Fruit fly (Drosophila melanogaster) whole organism, embryonic: ENCODE results near the gene Pdxk.

Experiments used
- CG10431 ChIP-seq: fragments of 200-800 bp; sonication (Bioruptor generic); optimal IDR thresholded peaks from 3 replicates; lab custom pipeline; 2018; ENCODE audit warnings: missing biosample characterization, mild to moderate bottlenecking, missing genetic modification characterization
- CG11695 ChIP-seq: fragments of 200-800 bp; sonication (Bioruptor generic); IDR thresholded peaks from 3 replicates; pipeline ENCODE4 v1.3.6; 2022; ENCODE audit warnings: missing biosample characterization, missing genetic modification characterization
- CG12236 ChIP-seq: fragments of 200-800 bp; sonication (Bioruptor generic); optimal IDR thresholded peaks from 2 replicates; lab custom pipeline; 2016; ENCODE audit warnings: missing biosample characterization, missing genetic modification characterization
- CG12744 ChIP-seq: fragments of 200-800 bp; sonication (Bioruptor generic); optimal IDR thresholded peaks from 2 replicates; lab custom pipeline; 2016; ENCODE audit warnings: missing biosample characterization, missing genetic modification characterization
- CG13287 ChIP-seq: fragments of 200-800 bp; sonication (Bioruptor generic); IDR thresholded peaks from 2 replicates; pipeline ENCODE4 v1.3.6; 2022; ENCODE audit warnings: missing biosample characterization, missing genetic modification characterization; ENCODE audit not compliant: partially characterized antibody
- CG14050 ChIP-seq: fragments of 200-800 bp; sonication (Bioruptor generic); IDR thresholded peaks from 3 replicates; pipeline ENCODE4 v1.3.6; 2022; ENCODE audit warnings: missing biosample characterization, missing genetic modification characterization
- CG14860 ChIP-seq: fragments of 200-800 bp; sonication (Bioruptor generic); IDR thresholded peaks from 3 replicates; pipeline ENCODE4 v1.3.6; 2022; ENCODE audit warnings: missing biosample characterization, missing genetic modification characterization; ENCODE audit not compliant: partially characterized antibody
- CG14965 ChIP-seq: fragments of 200-800 bp; sonication (Bioruptor generic); optimal IDR thresholded peaks from 2 replicates; lab custom pipeline; 2016; ENCODE audit warnings: missing biosample characterization, missing genetic modification characterization, borderline replicate concordance
- CG15601 ChIP-seq: fragments of 200-800 bp; sonication (Bioruptor generic); optimal IDR thresholded peaks from 3 replicates; lab custom pipeline; 2019; ENCODE audit warnings: missing biosample characterization, mild to moderate bottlenecking, missing genetic modification characterization, moderate library complexity
- CG17568 ChIP-seq: fragments of 200-800 bp; sonication (Bioruptor generic); optimal IDR thresholded peaks from 2 replicates; lab custom pipeline; 2018; ENCODE audit warnings: missing biosample characterization, mild to moderate bottlenecking, missing genetic modification characterization, moderate library complexity
- CG18011 ChIP-seq: fragments of 200-800 bp; sonication (Bioruptor generic); optimal IDR thresholded peaks from 2 replicates; lab custom pipeline; 2017; ENCODE audit warnings: missing biosample characterization, missing genetic modification characterization, mild to moderate bottlenecking, moderate library complexity, missing genotype
- CG2116 ChIP-seq: fragments of 200-800 bp; sonication (Bioruptor generic); optimal IDR thresholded peaks from 3 replicates; lab custom pipeline; 2018; ENCODE audit warnings: missing biosample characterization, mild to moderate bottlenecking, missing genetic modification characterization
- CG3065 ChIP-seq: fragments of 200-800 bp; sonication (Bioruptor generic); optimal IDR thresholded peaks from 2 replicates; lab custom pipeline; 2016; ENCODE audit warnings: missing biosample characterization, missing genetic modification characterization
- CG31388 ChIP-seq: fragments of 200-800 bp; sonication (Bioruptor generic); optimal IDR thresholded peaks from 2 replicates; lab custom pipeline; 2016; ENCODE audit warnings: missing biosample characterization, missing genetic modification characterization
- CG4617 ChIP-seq: fragments of 200-800 bp; sonication (Bioruptor generic); optimal IDR thresholded peaks from 3 replicates; lab custom pipeline; 2016; ENCODE audit warnings: missing biosample characterization, missing genetic modification characterization, borderline replicate concordance
- CG6683 ChIP-seq: fragments of 200-800 bp; sonication (Bioruptor generic); optimal IDR thresholded peaks from 2 replicates; lab custom pipeline; 2017; ENCODE audit warnings: missing biosample characterization, mild to moderate bottlenecking, missing genetic modification characterization, missing genetic modification reagents
- CG7357 ChIP-seq: fragments of 200-800 bp; sonication (Bioruptor generic); IDR thresholded peaks from 3 replicates; pipeline ENCODE4 v1.3.6; 2022; ENCODE audit warnings: missing biosample characterization, missing genetic modification characterization
- CG8359 ChIP-seq: fragments of 200-800 bp; sonication (Bioruptor generic); optimal IDR thresholded peaks from 2 replicates; lab custom pipeline; 2017; ENCODE audit warnings: missing biosample characterization, mild to moderate bottlenecking, missing genetic modification characterization, borderline replicate concordance
- CG8388 ChIP-seq: fragments of 200-800 bp; sonication (Bioruptor generic); optimal IDR thresholded peaks from 2 replicates; lab custom pipeline; 2019; ENCODE audit warnings: missing biosample characterization, mild to moderate bottlenecking, missing genetic modification characterization, moderate library complexity
- CG9727 ChIP-seq: fragments of 200-800 bp; sonication (Bioruptor generic); optimal IDR thresholded peaks from 3 replicates; lab custom pipeline; 2017; ENCODE audit warnings: missing biosample characterization, mild to moderate bottlenecking, missing genetic modification characterization
- CG9932 ChIP-seq: fragments of 200-800 bp; sonication (Bioruptor generic); IDR thresholded peaks from 2 replicates; pipeline ENCODE4 v1.3.6; 2022; ENCODE audit warnings: missing biosample characterization, missing genetic modification characterization
- Dp ChIP-seq: fragments of 200-800 bp; sonication (Bioruptor generic); optimal IDR thresholded peaks from 2 replicates; lab custom pipeline; 2018; ENCODE audit warnings: missing biosample characterization, mild to moderate bottlenecking, missing genetic modification characterization, moderate library complexity
- E2f2 ChIP-seq: fragments of 200-800 bp; sonication (Bioruptor generic); IDR thresholded peaks from 2 replicates; pipeline ENCODE4 v1.3.6; 2022; ENCODE audit warnings: missing biosample characterization, missing genetic modification characterization
- ERR ChIP-seq: fragments of 200-800 bp; sonication (Bioruptor generic); optimal IDR thresholded peaks from 2 replicates; lab custom pipeline; 2016; ENCODE audit warnings: missing biosample characterization, missing genetic modification characterization
- H15 ChIP-seq: fragments of 200-800 bp; sonication (Bioruptor generic); IDR thresholded peaks from 3 replicates; pipeline ENCODE4 v1.3.6; 2022; ENCODE audit warnings: missing biosample characterization, missing genetic modification characterization
- Hand ChIP-seq: fragments of 200-800 bp; sonication (Bioruptor generic); optimal IDR thresholded peaks from 2 replicates; lab custom pipeline; 2017; ENCODE audit warnings: mild to moderate bottlenecking, missing biosample characterization, missing genetic modification reagents, missing genetic modification characterization
- Hr51 ChIP-seq, 2 experiments: fragments of 200-800 bp; sonication (Bioruptor generic); optimal IDR thresholded peaks; 2 replicates in 1 of 2; 3 replicates in 1 of 2; lab custom pipeline; 2016 to 2018; ENCODE audit warnings: missing biosample characterization in 2 of 2, missing genetic modification characterization in 2 of 2, mild to moderate bottlenecking in 1 of 2, moderate library complexity in 1 of 2
- Lhr ChIP-seq: fragments of 200-800 bp; sonication (Bioruptor generic); optimal IDR thresholded peaks from 3 replicates; lab custom pipeline; 2017; ENCODE audit warnings: mild to moderate bottlenecking, missing biosample characterization, missing genetic modification reagents, missing genetic modification characterization
- NK7.1 ChIP-seq: fragments of 200-800 bp; sonication (Bioruptor generic); optimal IDR thresholded peaks from 3 replicates; lab custom pipeline; 2016; ENCODE audit warnings: missing biosample characterization, missing genetic modification characterization
- Oaz ChIP-seq: fragments of 200-800 bp; sonication (Bioruptor generic); IDR thresholded peaks from 2 replicates; pipeline ENCODE4 v1.3.6; 2022; ENCODE audit warnings: missing biosample characterization, missing genetic modification characterization
- Scr ChIP-seq: fragments of 200-800 bp; sonication (Bioruptor generic); IDR thresholded peaks from 2 replicates; pipeline ENCODE4 v1.3.6; 2022; ENCODE audit warnings: missing biosample characterization, missing genetic modification characterization; ENCODE audit not compliant: partially characterized antibody
- Sry-δ ChIP-seq: fragments of 200-800 bp; sonication (Bioruptor generic); optimal IDR thresholded peaks from 2 replicates; lab custom pipeline; 2016; ENCODE audit warnings: missing biosample characterization, missing genetic modification characterization
- Tbp ChIP-seq: fragments of >200 bp; optimal IDR thresholded peaks from 2 replicates; lab custom pipeline; 2018; ENCODE audit warnings: missing biosample characterization, missing genetic modification characterization
- Xrp1 ChIP-seq: fragments of 200-800 bp; sonication (Bioruptor generic); IDR thresholded peaks from 2 replicates; pipeline ENCODE4 v1.3.6; 2022; ENCODE audit warnings: missing biosample characterization, missing genetic modification characterization
- br ChIP-seq: fragments of >200 bp; optimal IDR thresholded peaks from 2 replicates; lab custom pipeline; 2017
- btn ChIP-seq: fragments of 200-800 bp; sonication (Bioruptor generic); optimal IDR thresholded peaks from 2 replicates; lab custom pipeline; 2016; ENCODE audit warnings: missing biosample characterization, missing genetic modification characterization
- cas ChIP-seq: fragments of 200-800 bp; sonication (Bioruptor generic); IDR thresholded peaks from 2 replicates; pipeline ENCODE4 v1.3.6; 2022; ENCODE audit warnings: missing biosample characterization, missing genetic modification characterization
- da ChIP-seq: fragments of 200-800 bp; sonication (Bioruptor generic); optimal IDR thresholded peaks from 2 replicates; lab custom pipeline; 2016; ENCODE audit warnings: missing biosample characterization, missing genetic modification characterization
- dimm ChIP-seq: fragments of 200-800 bp; sonication (Bioruptor generic); IDR thresholded peaks from 2 replicates; pipeline ENCODE4 v1.3.6; 2022; ENCODE audit warnings: missing biosample characterization, missing genetic modification characterization
- dmrt11E ChIP-seq: fragments of 200-800 bp; sonication (Bioruptor generic); optimal IDR thresholded peaks from 3 replicates; lab custom pipeline; 2018; ENCODE audit warnings: missing biosample characterization, mild to moderate bottlenecking, missing genetic modification characterization, moderate library complexity
- h ChIP-seq: fragments of >200 bp; optimal IDR thresholded peaks from 2 replicates; lab custom pipeline; 2017
- lbe ChIP-seq: fragments of 200-800 bp; sonication (Bioruptor generic); optimal IDR thresholded peaks from 2 replicates; lab custom pipeline; 2016; ENCODE audit warnings: missing biosample characterization, mild to moderate bottlenecking, missing genetic modification characterization
- nmo ChIP-seq: fragments of 200-800 bp; sonication (Bioruptor generic); optimal IDR thresholded peaks from 2 replicates; lab custom pipeline; 2018; ENCODE audit warnings: missing biosample characterization, mild to moderate bottlenecking, missing genetic modification characterization, moderate library complexity
- nom ChIP-seq: fragments of 200-800 bp; sonication (Bioruptor generic); optimal IDR thresholded peaks from 2 replicates; lab custom pipeline; 2017; ENCODE audit warnings: missing biosample characterization, missing genetic modification characterization, mild to moderate bottlenecking, moderate library complexity, missing genetic modification reagents
- odd ChIP-seq: fragments of 200-800 bp; sonication (Bioruptor generic); optimal IDR thresholded peaks from 2 replicates; lab custom pipeline; 2017; ENCODE audit warnings: missing biosample characterization, mild to moderate bottlenecking, missing genetic modification characterization
- peb ChIP-seq: fragments of 200-800 bp; sonication (Bioruptor generic); IDR thresholded peaks from 2 replicates; pipeline ENCODE4 v1.3.6; 2022; ENCODE audit warnings: missing biosample characterization, missing genetic modification characterization
- salm ChIP-seq: fragments of 200-800 bp; sonication (Bioruptor generic); optimal IDR thresholded peaks from 2 replicates; lab custom pipeline; 2018; ENCODE audit warnings: missing biosample characterization, mild to moderate bottlenecking, missing genetic modification characterization
- sens ChIP-seq: fragments of 200-800 bp; sonication (Bioruptor generic); peaks from one replicate; lab custom pipeline; 2016; ENCODE audit warnings: missing biosample characterization, missing genetic modification characterization
- sens-2 ChIP-seq: fragments of 200-800 bp; sonication (Bioruptor generic); IDR thresholded peaks from 2 replicates; pipeline ENCODE4 v1.3.6; 2022; ENCODE audit warnings: missing biosample characterization, missing genetic modification characterization
- slbo ChIP-seq: fragments of 200-800 bp; sonication (Bioruptor generic); IDR thresholded peaks from 2 replicates; pipeline ENCODE4 v1.3.6; 2022; ENCODE audit warnings: missing biosample characterization, missing genetic modification characterization
- slou ChIP-seq: fragments of 200-800 bp; sonication (Bioruptor generic); optimal IDR thresholded peaks from 3 replicates; lab custom pipeline; 2016; ENCODE audit warnings: missing biosample characterization, missing genetic modification characterization
- tna ChIP-seq: fragments of 200-800 bp; sonication (Bioruptor generic); IDR thresholded peaks from 2 replicates; pipeline ENCODE4 v1.3.6; 2022; ENCODE audit warnings: missing biosample characterization, missing genetic modification characterization; ENCODE audit not compliant: partially characterized antibody

Pdxk gene

dm6 chr3L:9335711-9336110 lies 24.4 kb upstream of the Pdxk start (continued):
- TF ChIP-seq dmrt11E (tag; lab: Kevin White, UChicago) (no peak), CG31388 (no peak), ERR (no peak), sens-2 (no peak), CG13287 (no peak), cas (no peak), Scr (GFP tag; lab: Robert Waterston, UW) (no peak), CG12236 (no peak), CG8359 (GFP tag; lab: Kevin White, UChicago) (no peak), peb (no peak), nom (GFP tag; lab: Kevin White, UChicago) (peak; percentile 63), CG11695 (GFP tag; lab: Robert Waterston, UW) (no peak), CG3065 (GFP tag; lab: Kevin White, UChicago) (no peak), lbe (GFP tag; lab: Kevin White, UChicago) (no peak), Hand (GFP tag; lab: Kevin White, UChicago) (no peak), Oaz (GFP tag; lab: Robert Waterston, UW) (no peak), h (lab: Kevin White, UChicago) (no peak), CG17568 (no peak), CG15601 (no peak), sens (no peak), CG12744 (GFP tag; lab: Kevin White, UChicago) (no peak), CG10431 (GFP tag; lab: Kevin White, UChicago) (no peak), CG14050 (GFP tag; lab: Robert Waterston, UW) (no peak), slou (GFP tag; lab: Kevin White, UChicago) (no peak), Lhr (GFP tag; lab: Kevin White, UChicago) (no peak), Xrp1 (GFP tag; lab: Robert Waterston, UW) (no peak), CG14860 (GFP tag; lab: Robert Waterston, UW) (no peak), da (GFP tag; lab: Kevin White, UChicago) (no peak), CG9932 (GFP tag; lab: Robert Waterston, UW) (peak; percentile 31; the same call in 1 of the 2 replicates), Tbp (no peak), nmo (no peak), CG2116 (GFP tag; lab: Kevin White, UChicago) (no peak), btn (GFP tag; lab: Kevin White, UChicago) (no peak), slbo (GFP tag; lab: Robert Waterston, UW) (peak; percentile 50), Hr51 (GFP tag; optimal IDR thresholded peaks at IDR 0.05; lab: Kevin White, UChicago) (no peak), CG4617 (no peak), br (lab: Kevin White, UChicago) (no peak), CG9727 (GFP tag; lab: Kevin White, UChicago) (no peak), NK7.1 (GFP tag; lab: Kevin White, UChicago) (no peak), Dp (no peak), CG6683 (GFP tag; lab: Kevin White, UChicago) (no peak), salm (no peak), dimm (no peak), CG8388 (no peak), odd (GFP tag; lab: Kevin White, UChicago) (no peak), Sry-δ (no peak), CG18011 (no peak), CG7357 (GFP tag; lab: Robert Waterston, UW) (no peak), tna (GFP tag; lab: Robert Waterston, UW) (no peak), CG14965 (GFP tag; lab: Kevin White, UChicago) (no peak), E2f2 (no peak), H15 (no peak)
